Worm (Caenorhabditis elegans) whole organism, young adult: Measurements from ENCODE around the gene M110.3.

Experiments
- Y95B8A.8 ChIP-seq: fragments of 200-800 bp; sonication (Bioruptor generic); IDR thresholded peaks from 2 replicates; pipeline ENCODE4 v1.3.6; 2022; ENCODE audit warnings: missing genetic modification reagents, missing genetic modification characterization, missing compliant biosample characterization
- ama-1 ChIP-seq, 3 experiments: fragments of 150-350 bp in 1 of 3; sonication (generic microtip) in 2 of 3; optimal IDR thresholded peaks; 2 replicates each; lab custom pipeline; 2014 to 2018; ENCODE audit warnings: missing biosample characterization in 2 of 3, missing genetic modification characterization in 2 of 3, missing genetic modification reagents in 2 of 3
- atf-7 ChIP-seq: sonication (generic microtip); optimal IDR thresholded peaks from 2 replicates; lab custom pipeline; 2017; ENCODE audit warnings: mild to moderate bottlenecking, missing genetic modification characterization, missing compliant biosample characterization
- dpl-1 ChIP-seq: fragments of 150-350 bp; optimal IDR thresholded peaks from 2 replicates; lab custom pipeline; 2014; ENCODE audit warnings: missing biosample characterization, missing genetic modification reagents, missing genetic modification characterization
- nhr-179 ChIP-seq: sonication (generic microtip); optimal IDR thresholded peaks from 2 replicates; lab custom pipeline; 2016; ENCODE audit warnings: mild to moderate bottlenecking, missing genetic modification characterization, missing compliant biosample characterization
- unc-62 ChIP-seq: fragments of 150-350 bp; optimal IDR thresholded peaks from 2 replicates; lab custom pipeline; 2014; ENCODE audit warnings: missing biosample characterization, missing genetic modification reagents, missing genetic modification characterization

ce11 chrII:8256013-8256412 lies 39.6 kb upstream of the M110.3 start, which contains the start of gene F35C11.7:
- TF ChIP-seq ama-1 (optimal IDR thresholded peaks at IDR 0.05; lab: Kevin White, UChicago) (no peak), ama-1 (GFP tag; optimal IDR thresholded peaks at IDR 0.05; lab: Kevin White, UChicago) (no peak), dpl-1 (GFP tag; lab: Kevin White, UChicago) (no peak), unc-62 (GFP tag; lab: Kevin White, UChicago) (no peak), atf-7 (tag; lab: Kevin White, UChicago) (no peak), Y95B8A.8 (GFP tag; lab: Robert Waterston, UW) (no peak), nhr-179 (tag; lab: Kevin White, UChicago) (no peak)
